Worm (Caenorhabditis elegans) whole organism, L3 larva: ENCODE results near the gene T26E4.18.

ENCODE experiments used
- ama-1 ChIP-seq: fragments of 150-350 bp; optimal IDR thresholded peaks from 2 replicates; lab custom pipeline; 2018
- ceh-9 ChIP-seq: sonication (generic microtip); optimal IDR thresholded peaks from 2 replicates; lab custom pipeline; 2018; ENCODE audit warnings: missing biosample characterization, missing genetic modification characterization
- lin-39 ChIP-seq: fragments of 150-350 bp; optimal IDR thresholded peaks from 2 replicates; lab custom pipeline; 2018; ENCODE audit warnings: missing biosample characterization, missing genetic modification reagents, missing genetic modification characterization
- nhr-11 ChIP-seq: fragments of 150-350 bp; optimal IDR thresholded peaks from 2 replicates; lab custom pipeline; 2014; ENCODE audit warnings: missing biosample characterization, missing genetic modification characterization
- nhr-237 ChIP-seq: fragments of 150-350 bp; optimal IDR thresholded peaks from 2 replicates; lab custom pipeline; 2014; ENCODE audit warnings: missing biosample characterization, missing genetic modification characterization
- sea-2 ChIP-seq: fragments of 150-350 bp; sonication (generic microtip); optimal IDR thresholded peaks from 4 replicates; lab custom pipeline; 2014; ENCODE audit warnings: missing biosample characterization, missing genetic modification reagents, missing genetic modification characterization
- snpc-4 ChIP-seq: fragments of 150-350 bp; optimal IDR thresholded peaks from 2 replicates; lab custom pipeline; 2014; ENCODE audit warnings: missing biosample characterization, missing genetic modification characterization
- unc-62 ChIP-seq: fragments of 150-350 bp; sonication (generic microtip); optimal IDR thresholded peaks from 4 replicates; lab custom pipeline; 2014; ENCODE audit warnings: missing biosample characterization, missing genetic modification reagents, missing genetic modification characterization
- zag-1 ChIP-seq: fragments of 150-350 bp; optimal IDR thresholded peaks from 2 replicates; lab custom pipeline; 2014; ENCODE audit warnings: missing biosample characterization, missing genetic modification characterization
- ztf-4 ChIP-seq: fragments of 150-350 bp; optimal IDR thresholded peaks from 2 replicates; lab custom pipeline; 2014; ENCODE audit warnings: missing biosample characterization, missing genetic modification characterization

DNA sequence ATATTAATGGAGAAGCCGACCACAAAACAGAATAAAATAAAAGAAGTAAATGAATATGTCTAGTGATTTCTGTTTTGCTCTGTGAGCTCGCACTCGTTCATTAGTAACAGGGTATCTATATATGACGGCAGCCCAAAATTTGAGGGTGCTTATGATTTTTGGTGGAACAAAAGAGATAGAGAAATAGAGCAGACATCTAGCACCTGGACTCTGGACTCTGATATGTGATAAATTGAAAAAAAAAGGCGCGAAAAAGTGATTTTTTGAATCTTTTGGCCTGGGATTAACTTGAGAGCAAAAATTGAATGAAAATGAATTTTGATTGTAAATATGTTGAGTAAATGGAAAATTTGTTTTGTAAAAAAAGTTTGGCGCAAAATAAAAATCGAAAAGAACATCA, 27.0 kb downstream of the T26E4.18 start, which contains the start of gene nhr-283:
- no peak for TF ChIP-seq ama-1 (lab: Kevin White, UChicago)
- TF ChIP-seq snpc-4: no peak
- no peak for TF ChIP-seq nhr-11 (tag; lab: Kevin White, UChicago)
- TF ChIP-seq zag-1 (tag; lab: Kevin White, UChicago): no peak
- no peak for TF ChIP-seq lin-39 (tag; lab: Kevin White, UChicago)
- TF ChIP-seq unc-62: no peak
- no peak for TF ChIP-seq ceh-9 (tag; lab: Kevin White, UChicago)
- TF ChIP-seq ztf-4 (tag; lab: Kevin White, UChicago): no peak
- no peak for TF ChIP-seq sea-2
- no peak for TF ChIP-seq nhr-237
